Worm (Caenorhabditis elegans): ENCODE results near the gene cdr-3.
A peak's percentile ranks its signal among the peaks of the same experiment; 100 is the strongest.

The cdr-3 gene

ce11 chrV:12420843-12421242 lies 3.7 kb upstream of the cdr-3 start, which contains the start of gene C54D10.4:
TSS of gene C54D10.4 (minus strand) at chrV:12420943.
- TF ChIP-seq Y116A8C.19 (tag; optimal IDR thresholded peaks at IDR 0.05; ENCODE audit: borderline replicate concordance) (no peak), lin-39 (tag; optimal IDR thresholded peaks at IDR 0.05) (no peak), ztf-4 (tag; optimal IDR thresholded peaks at IDR 0.05) (no peak), nhr-76 (tag; optimal IDR thresholded peaks at IDR 0.05) (no peak), irx-1 (tag; optimal IDR thresholded peaks at IDR 0.05) (no peak)

ce11 chrV:12418292-12418691 lies 1.1 kb upstream of the cdr-3 start, which contains the start of gene C54D10.3:
TSS of gene C54D10.3 (plus strand) at chrV:12418592.
- TF ChIP-seq unc-30 (tag; optimal IDR thresholded peaks at IDR 0.05) (no peak), ztf-4 (tag; optimal IDR thresholded peaks at IDR 0.05) (no peak), zag-1 (tag; optimal IDR thresholded peaks at IDR 0.05) (no peak), blmp-1 (tag; optimal IDR thresholded peaks at IDR 0.05) (no peak), lin-35 (GFP tag; optimal IDR thresholded peaks at IDR 0.05) (no peak), ceh-8 (GFP tag; optimal IDR thresholded peaks at IDR 0.05) (no peak), dpl-1 (GFP tag; optimal IDR thresholded peaks at IDR 0.05) (no peak), nhr-47 (tag; optimal IDR thresholded peaks at IDR 0.05) (no peak), fkh-4 (tag; optimal IDR thresholded peaks at IDR 0.05; ENCODE audit: borderline replicate concordance) (no peak), nhr-237 (tag; optimal IDR thresholded peaks at IDR 0.05) (no peak), tbx-2 (tag; optimal IDR thresholded peaks at IDR 0.05) (no peak), C04F5.9 (tag; optimal IDR thresholded peaks at IDR 0.05) (no peak), egl-13 (tag; optimal IDR thresholded peaks at IDR 0.05) (no peak)

ce11 chrV:12415656-12416055 lies 1.5 kb downstream of the cdr-3 start, which contains the start of gene cdr-2:
TSS of gene cdr-2 (minus strand) at chrV:12415709.
- TF ChIP-seq nhr-77 (tag; optimal IDR thresholded peaks at IDR 0.05): no peak
- TF ChIP-seq nhr-20 (tag; optimal IDR thresholded peaks at IDR 0.05): peak; percentile 14
- TF ChIP-seq elt-2 (tag; optimal IDR thresholded peaks at IDR 0.05): peak; percentile 57
- no peak for TF ChIP-seq efl-1 (optimal IDR thresholded peaks at IDR 0.05)
- peak in 1 of 2 experiments; percentile 48 for TF ChIP-seq efl-1 (GFP tag; optimal IDR thresholded peaks at IDR 0.05 in 1 of 2)

- no peak for TF ChIP-seq nhr-76 (tag; optimal IDR thresholded peaks at IDR 0.05)
- peak; percentile 13 for TF ChIP-seq elt-2 (tag; optimal IDR thresholded peaks at IDR 0.05)
- no peak for TF ChIP-seq ztf-4 (tag; optimal IDR thresholded peaks at IDR 0.05)
These were observed 2.8 kb downstream of the cdr-3 start for ce11 chrV:12414362-12414761.

ce11 chrV:12413651-12414114 lies 3.5 kb downstream of the cdr-3 start, which contains the start of gene cdr-6:
TSS of gene cdr-6 (minus strand) at chrV:12413701.
- TF ChIP-seq pqm-1 (tag; optimal IDR thresholded peaks at IDR 0.05) (no peak), sup-37 (GFP tag; optimal IDR thresholded peaks at IDR 0.05) (no peak), nhr-20 (tag; optimal IDR thresholded peaks at IDR 0.05) (peak; percentile 72), pax-3 (tag; optimal IDR thresholded peaks at IDR 0.05) (no peak), vab-15 (tag; optimal IDR thresholded peaks at IDR 0.05) (no peak), nhr-28 (tag; optimal IDR thresholded peaks at IDR 0.05) (peak; percentile 13), ztf-11 (tag; optimal IDR thresholded peaks at IDR 0.05) (no peak), snu-23 (GFP tag; optimal IDR thresholded peaks at IDR 0.05) (no peak), nhr-11 (tag; optimal IDR thresholded peaks at IDR 0.05) (no peak), unc-98 (GFP tag; IDR thresholded peaks at IDR 0.05) (no peak), ces-1 (GFP tag; optimal IDR thresholded peaks at IDR 0.05) (no peak), lin-14 (GFP tag; optimal IDR thresholded peaks at IDR 0.05) (peak; percentile 42), lin-35 (GFP tag; optimal IDR thresholded peaks at IDR 0.05) (peak in 1 of 2 experiments; percentile 6), snpc-4 (tag; optimal IDR thresholded peaks at IDR 0.05) (no peak), fkh-10 (GFP tag; optimal IDR thresholded peaks at IDR 0.05) (no peak), lsy-2 (tag; optimal IDR thresholded peaks at IDR 0.05) (no peak), mep-1 (tag; optimal IDR thresholded peaks at IDR 0.05) (peak; percentile 5), nhr-71 (tag; optimal IDR thresholded peaks at IDR 0.05) (peak; percentile 36), fkh-4 (tag; optimal IDR thresholded peaks at IDR 0.05; ENCODE audit: borderline replicate concordance) (no peak), efl-1 (optimal IDR thresholded peaks at IDR 0.05) (peak in 1 of 2 experiments; percentile 13), efl-1 (GFP tag; optimal IDR thresholded peaks at IDR 0.05 in 1 of 2) (no peak)
